Fruit fly (Drosophila melanogaster) whole organism, pupa: Measurements from ENCODE around the gene Cyp28d1.

Experiments
- CG10348 ChIP-seq: fragments of 200-800 bp; sonication (Bioruptor generic); IDR thresholded peaks from 2 replicates; pipeline ENCODE4 v1.3.6; 2022; ENCODE audit warnings: missing biosample characterization, missing genetic modification characterization
- CG12605 ChIP-seq: fragments of 200-800 bp; sonication (Bioruptor generic); IDR thresholded peaks from 2 replicates; pipeline ENCODE4 v1.3.6; 2022; ENCODE audit warnings: missing biosample characterization, missing genetic modification characterization
- CG13204 ChIP-seq: fragments of 200-800 bp; sonication (Bioruptor generic); optimal IDR thresholded peaks from 2 replicates; lab custom pipeline; 2018; ENCODE audit warnings: missing biosample characterization, mild to moderate bottlenecking, missing genetic modification characterization, moderate library complexity
- CG14655 ChIP-seq: fragments of 200-800 bp; sonication (Bioruptor generic); optimal IDR thresholded peaks from 3 replicates; lab custom pipeline; 2017; ENCODE audit warnings: mild to moderate bottlenecking, missing biosample characterization, missing genetic modification reagents, missing genetic modification characterization
- CG15710 ChIP-seq: fragments of 200-800 bp; sonication (Bioruptor generic); optimal IDR thresholded peaks from 2 replicates; lab custom pipeline; 2018; ENCODE audit warnings: missing biosample characterization, mild to moderate bottlenecking, missing genetic modification characterization, moderate library complexity
- CG17806 ChIP-seq: fragments of 200-800 bp; sonication (Bioruptor generic); optimal IDR thresholded peaks from 2 replicates; lab custom pipeline; 2018; ENCODE audit warnings: missing biosample characterization, mild to moderate bottlenecking, missing genetic modification characterization, moderate library complexity
- CG32121 ChIP-seq: fragments of 200-800 bp; sonication (Bioruptor generic); IDR thresholded peaks from 2 replicates; pipeline ENCODE4 v1.3.6; 2022; ENCODE audit warnings: missing biosample characterization, missing genetic modification characterization
- CG34367 ChIP-seq: fragments of 200-800 bp; sonication (Bioruptor generic); optimal IDR thresholded peaks from 2 replicates; lab custom pipeline; 2018; ENCODE audit warnings: missing biosample characterization, mild to moderate bottlenecking, missing genetic modification characterization
- CG4496 ChIP-seq: fragments of 200-800 bp; sonication (Bioruptor generic); IDR thresholded peaks from 3 replicates; pipeline ENCODE4 v1.3.6; 2022; ENCODE audit warnings: missing biosample characterization, missing genetic modification characterization
- CG8159 ChIP-seq: fragments of 200-800 bp; sonication (Bioruptor generic); optimal IDR thresholded peaks from 3 replicates; lab custom pipeline; 2018; ENCODE audit warnings: missing biosample characterization, mild to moderate bottlenecking, missing genetic modification characterization, moderate library complexity
- CG8301 ChIP-seq: fragments of 200-800 bp; sonication (Bioruptor generic); optimal IDR thresholded peaks from 2 replicates; lab custom pipeline; 2018; ENCODE audit warnings: missing biosample characterization, mild to moderate bottlenecking, missing genetic modification characterization
- CG9948 ChIP-seq: fragments of 200-800 bp; sonication (Bioruptor generic); optimal IDR thresholded peaks from 2 replicates; lab custom pipeline; 2018; ENCODE audit warnings: missing biosample characterization, mild to moderate bottlenecking, missing genetic modification characterization, moderate library complexity
- D1 ChIP-seq: fragments of 200-800 bp; sonication (Bioruptor generic); optimal IDR thresholded peaks from 2 replicates; lab custom pipeline; 2018; ENCODE audit warnings: missing biosample characterization, mild to moderate bottlenecking, missing genetic modification characterization, moderate library complexity
- EcR ChIP-seq: fragments of 200-800 bp; sonication (Bioruptor generic); optimal IDR thresholded peaks from 3 replicates; lab custom pipeline; 2019; ENCODE audit warnings: missing biosample characterization, missing genetic modification characterization, mild to moderate bottlenecking, moderate library complexity, missing genetic modification reagents
- Ets98B ChIP-seq: fragments of 200-800 bp; sonication (Bioruptor generic); IDR thresholded peaks from 2 replicates; pipeline ENCODE4 v1.3.6; 2022; ENCODE audit warnings: missing biosample characterization, missing genetic modification characterization
- Pif1A ChIP-seq: fragments of 200-800 bp; sonication (Bioruptor generic); optimal IDR thresholded peaks from 3 replicates; lab custom pipeline; 2016; ENCODE audit warnings: missing biosample characterization, missing genetic modification characterization
- Pif1B ChIP-seq: fragments of 200-800 bp; sonication (Bioruptor generic); optimal IDR thresholded peaks from 3 replicates; lab custom pipeline; 2016; ENCODE audit warnings: missing biosample characterization, missing genetic modification characterization
- Snoo ChIP-seq: fragments of 200-800 bp; sonication (Bioruptor generic); optimal IDR thresholded peaks from 3 replicates; lab custom pipeline; 2017; ENCODE audit warnings: missing biosample characterization, mild to moderate bottlenecking, missing genetic modification characterization, inconsistent platforms
- fd96Ca ChIP-seq: fragments of 200-800 bp; sonication (Bioruptor generic); IDR thresholded peaks from 3 replicates; pipeline ENCODE4 v1.3.6; 2022; ENCODE audit warnings: missing biosample characterization, missing genetic modification characterization
- gl ChIP-seq: fragments of 200-800 bp; sonication (Bioruptor generic); optimal IDR thresholded peaks from 2 replicates; lab custom pipeline; 2018; ENCODE audit warnings: missing biosample characterization, mild to moderate bottlenecking, missing genetic modification characterization
- rn ChIP-seq: fragments of 200-800 bp; sonication (Bioruptor generic); IDR thresholded peaks from 2 replicates; pipeline ENCODE4 v1.3.6; 2022; ENCODE audit warnings: missing biosample characterization, missing genetic modification characterization

The Cyp28d1 gene

dm6 chr2L:5223317-5223716, 13.1 kb downstream of the Cyp28d1 start:
- TF ChIP-seq CG12605 (GFP tag; lab: Robert Waterston, UW): no peak
- TF ChIP-seq CG13204 (GFP tag; lab: Kevin White, UChicago): no peak
- no peak for TF ChIP-seq Ets98B (GFP tag; lab: Robert Waterston, UW)
- TF ChIP-seq CG10348: no peak
- TF ChIP-seq EcR (GFP tag; lab: Kevin White, UChicago): no peak
- TF ChIP-seq CG32121 (GFP tag; lab: Robert Waterston, UW): no peak
- no peak for TF ChIP-seq CG15710 (tag; lab: Kevin White, UChicago)
- no peak for TF ChIP-seq D1 (tag; lab: Kevin White, UChicago)
- TF ChIP-seq CG9948 (tag; lab: Kevin White, UChicago): no peak

dm6 chr2L:5224724-5225319, 14.6 kb downstream of the Cyp28d1 start:
- TF ChIP-seq CG4496 (GFP tag; lab: Robert Waterston, UW) (peak; percentile 41; the same call in 2 of the 3 replicates), CG34367 (tag; lab: Kevin White, UChicago) (no peak)
- TF ChIP-seq, all 21 proteins: peak for 1

DNA sequence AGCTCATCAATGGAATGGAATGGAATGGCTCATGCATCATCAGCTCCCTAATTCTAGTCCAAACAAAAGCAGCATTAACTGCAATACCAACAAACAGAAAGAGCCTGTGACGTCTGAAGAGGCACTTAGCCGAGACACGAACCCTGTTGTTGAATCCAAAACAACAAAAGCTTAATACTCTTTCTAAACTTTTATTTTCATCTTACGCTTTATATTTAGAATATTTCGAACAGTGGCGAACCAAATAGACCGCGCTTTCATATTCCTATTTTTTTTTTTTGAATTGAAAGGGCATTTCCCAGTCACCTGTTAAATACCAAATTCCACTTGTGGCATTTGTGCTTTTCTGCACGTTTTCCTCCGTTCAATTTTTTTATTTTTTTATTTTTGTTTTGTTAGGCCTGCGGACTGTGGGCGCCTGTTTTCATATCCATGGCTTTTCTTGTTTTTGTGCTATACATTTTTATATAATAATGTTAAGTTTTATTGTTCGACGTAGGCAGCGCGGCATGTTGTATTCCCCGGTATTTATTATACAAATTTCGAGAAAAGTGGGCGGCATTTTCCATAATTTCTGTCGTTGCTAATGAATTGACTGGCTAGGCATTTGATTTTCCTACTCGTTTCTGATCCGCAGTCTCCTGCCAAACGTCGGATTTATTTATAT, 15.4 kb downstream of the Cyp28d1 start:
- no peak for TF ChIP-seq gl
- no peak for TF ChIP-seq CG15710 (tag; lab: Kevin White, UChicago)
- TF ChIP-seq CG10348: no peak
- no peak for TF ChIP-seq CG8159 (tag; lab: Kevin White, UChicago)
- TF ChIP-seq CG8301 (tag; lab: Kevin White, UChicago): peak; percentile 29
- TF ChIP-seq Pif1A (GFP tag; lab: Kevin White, UChicago): peak; percentile 63
- no peak for TF ChIP-seq EcR (GFP tag; lab: Kevin White, UChicago)
- TF ChIP-seq CG34367 (tag; lab: Kevin White, UChicago): no peak
- peak; percentile 61 for TF ChIP-seq CG12605 (GFP tag; lab: Robert Waterston, UW)
- TF ChIP-seq Ets98B (GFP tag; lab: Robert Waterston, UW): peak; percentile 76
- TF ChIP-seq CG17806 (tag; lab: Kevin White, UChicago): no peak
- peak; percentile 81 for TF ChIP-seq CG32121 (GFP tag; lab: Robert Waterston, UW)
- peak; percentile 38 for TF ChIP-seq CG14655
- TF ChIP-seq fd96Ca (GFP tag; lab: Robert Waterston, UW): peak; percentile 80; the same call in 2 of the 3 replicates
- peak; percentile 72 for TF ChIP-seq CG4496 (GFP tag; lab: Robert Waterston, UW)
- TF ChIP-seq CG9948 (tag; lab: Kevin White, UChicago): peak; percentile 0
- peak; percentile 39 for TF ChIP-seq Pif1B (GFP tag; lab: Kevin White, UChicago)
- TF ChIP-seq CG13204 (GFP tag; lab: Kevin White, UChicago): no peak
- TF ChIP-seq rn (GFP tag; lab: Robert Waterston, UW): peak; percentile 30; the same call in 1 of the 2 replicates
- TF ChIP-seq D1 (tag; lab: Kevin White, UChicago): no peak
- no peak for TF ChIP-seq Snoo

DNA sequence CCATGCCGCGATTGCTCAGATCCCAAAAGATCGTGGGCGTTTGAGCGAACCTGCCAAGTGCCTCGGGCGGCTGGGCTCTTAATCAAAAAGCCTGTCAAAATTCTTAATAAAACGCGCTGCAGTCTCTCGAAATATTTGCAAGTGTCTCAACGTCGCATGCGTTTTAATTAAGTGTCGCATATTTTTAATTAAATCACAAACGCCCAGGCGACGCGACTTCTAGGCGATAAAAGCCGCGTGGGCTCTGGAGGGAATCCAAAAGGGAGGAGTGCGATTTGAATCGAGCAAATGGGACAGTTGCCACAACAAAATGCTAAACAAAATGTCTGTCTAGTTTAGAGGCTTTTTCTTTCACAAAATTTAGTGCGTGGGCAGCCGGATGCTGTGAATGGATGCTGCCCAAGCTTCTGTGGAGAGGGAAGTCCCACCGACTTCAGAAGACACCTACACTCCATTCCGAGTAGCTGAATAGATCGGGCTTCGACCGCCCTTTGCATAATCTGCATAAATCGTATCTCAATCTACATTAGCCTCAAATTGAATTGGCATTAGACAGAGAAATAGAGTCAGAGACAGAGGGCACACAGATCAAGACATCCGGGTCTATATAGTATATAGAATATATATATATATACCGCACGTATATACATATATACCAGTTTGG, 16.8 kb downstream of the Cyp28d1 start:
- no peak for TF ChIP-seq CG32121 (GFP tag; lab: Robert Waterston, UW)
- TF ChIP-seq CG8159 (tag; lab: Kevin White, UChicago): no peak
- TF ChIP-seq Pif1B (GFP tag; lab: Kevin White, UChicago): no peak
- TF ChIP-seq CG12605 (GFP tag; lab: Robert Waterston, UW): no peak
- no peak for TF ChIP-seq fd96Ca (GFP tag; lab: Robert Waterston, UW)
- no peak for TF ChIP-seq rn (GFP tag; lab: Robert Waterston, UW)
- no peak for TF ChIP-seq CG34367 (tag; lab: Kevin White, UChicago)
- no peak for TF ChIP-seq CG10348
- TF ChIP-seq Ets98B (GFP tag; lab: Robert Waterston, UW): no peak
- TF ChIP-seq CG17806 (tag; lab: Kevin White, UChicago): no peak
- TF ChIP-seq EcR (GFP tag; lab: Kevin White, UChicago): no peak
- TF ChIP-seq gl: no peak
- TF ChIP-seq CG15710 (tag; lab: Kevin White, UChicago): no peak
- no peak for TF ChIP-seq CG13204 (GFP tag; lab: Kevin White, UChicago)
- TF ChIP-seq Pif1A (GFP tag; lab: Kevin White, UChicago): no peak
- TF ChIP-seq CG8301 (tag; lab: Kevin White, UChicago): no peak
- TF ChIP-seq D1 (tag; lab: Kevin White, UChicago): no peak

DNA sequence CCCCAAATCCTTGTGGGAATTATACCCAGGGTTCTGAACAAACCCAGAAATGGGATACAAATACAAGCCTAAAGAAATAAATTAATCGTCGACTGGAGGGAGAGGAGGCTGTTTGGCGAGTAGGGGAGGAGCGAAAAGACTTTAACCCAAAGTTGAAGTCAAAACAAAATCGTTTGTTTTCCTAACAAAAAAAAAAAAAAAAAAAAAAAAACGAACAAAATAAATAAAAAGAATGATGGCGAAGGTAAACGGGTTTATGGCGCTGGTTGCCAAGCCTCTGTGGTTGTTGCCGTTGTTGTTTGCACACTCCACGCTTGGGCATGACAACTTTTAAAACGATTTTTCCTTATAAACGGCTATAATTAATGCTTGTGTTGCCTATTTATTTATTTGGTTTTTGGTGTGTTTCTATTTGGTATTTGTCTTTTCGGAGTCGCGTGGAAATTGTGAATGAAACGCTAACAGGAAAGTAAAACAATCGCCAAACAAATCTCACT, 18.4 kb downstream of the Cyp28d1 start:
- TF ChIP-seq CG15710 (tag; lab: Kevin White, UChicago): no peak
- TF ChIP-seq Ets98B (GFP tag; lab: Robert Waterston, UW): peak; percentile 13; the same call in 1 of the 2 replicates
- no peak for TF ChIP-seq gl
- no peak for TF ChIP-seq Snoo
- no peak for TF ChIP-seq Pif1A (GFP tag; lab: Kevin White, UChicago)
- TF ChIP-seq CG14655: no peak
- no peak for TF ChIP-seq rn (GFP tag; lab: Robert Waterston, UW)
- TF ChIP-seq CG12605 (GFP tag; lab: Robert Waterston, UW): peak; percentile 34; the same call in 1 of the 2 replicates
- peak; percentile 21; the same call in 1 of the 3 replicates for TF ChIP-seq fd96Ca (GFP tag; lab: Robert Waterston, UW)
- TF ChIP-seq CG4496 (GFP tag; lab: Robert Waterston, UW): no peak
